Fruit fly (Drosophila melanogaster): Measurements from ENCODE around the gene CG5191.

- no peak for TF ChIP-seq CTCF (optimal IDR thresholded peaks at IDR 0.05)
- no peak for TF ChIP-seq CG8478 (optimal IDR thresholded peaks at IDR 0.05)
Measured at dm6 chr3R:20544952-20545351, 15.7 kb upstream of the CG5191 start.

Measured in S2 (cell line).